Fruit fly (Drosophila melanogaster) whole organism, embryonic: Measurements from ENCODE around the gene CG34347.

ENCODE experiments used
- CG10366 ChIP-seq: fragments of 200-800 bp; sonication (Bioruptor generic); IDR thresholded peaks from 2 replicates; pipeline ENCODE4 v1.3.6; 2022; ENCODE audit warnings: missing biosample characterization, missing genetic modification characterization
- CG12769 ChIP-seq: fragments of 200-800 bp; sonication (Bioruptor generic); optimal IDR thresholded peaks from 2 replicates; lab custom pipeline; 2019; ENCODE audit warnings: missing biosample characterization, mild to moderate bottlenecking, missing genetic modification characterization, moderate library complexity
- CG12942 ChIP-seq: fragments of 200-800 bp; sonication (Bioruptor generic); optimal IDR thresholded peaks from 3 replicates; lab custom pipeline; 2016; ENCODE audit warnings: missing biosample characterization, missing genetic modification characterization
- CG13123 ChIP-seq: fragments of 200-800 bp; sonication (Bioruptor generic); optimal IDR thresholded peaks from 2 replicates; lab custom pipeline; 2016; ENCODE audit warnings: missing biosample characterization, missing genetic modification characterization
- CG13894 ChIP-seq: fragments of 200-800 bp; sonication (Bioruptor generic); optimal IDR thresholded peaks from 3 replicates; lab custom pipeline; 2018; ENCODE audit warnings: missing biosample characterization, mild to moderate bottlenecking, missing genetic modification characterization, moderate library complexity
- CG14965 ChIP-seq: fragments of 200-800 bp; sonication (Bioruptor generic); optimal IDR thresholded peaks from 2 replicates; lab custom pipeline; 2016; ENCODE audit warnings: missing biosample characterization, missing genetic modification characterization, borderline replicate concordance
- CG15011 ChIP-seq: fragments of 200-800 bp; sonication (Bioruptor generic); optimal IDR thresholded peaks from 3 replicates; lab custom pipeline; 2018; ENCODE audit warnings: missing biosample characterization, mild to moderate bottlenecking, missing genetic modification characterization
- CG18599 ChIP-seq: fragments of 200-800 bp; sonication (Bioruptor generic); optimal IDR thresholded peaks from 3 replicates; lab custom pipeline; 2017; ENCODE audit warnings: missing biosample characterization, missing genetic modification characterization, mild to moderate bottlenecking, moderate library complexity, missing genetic modification reagents
- CG31224 ChIP-seq: fragments of 200-800 bp; sonication (Bioruptor generic); IDR thresholded peaks from 2 replicates; pipeline ENCODE4 v1.3.6; 2022; ENCODE audit warnings: missing biosample characterization, missing genetic modification characterization
- CG32772 ChIP-seq: fragments of 200-800 bp; sonication (Bioruptor generic); IDR thresholded peaks from 2 replicates; pipeline ENCODE4 v1.3.6; 2022; ENCODE audit warnings: missing biosample characterization, missing genetic modification characterization
- CG3281 ChIP-seq: fragments of 200-800 bp; sonication (Bioruptor generic); optimal IDR thresholded peaks from 3 replicates; lab custom pipeline; 2017; ENCODE audit warnings: missing biosample characterization, mild to moderate bottlenecking, missing genetic modification characterization
- CG33557 ChIP-seq: fragments of 200-800 bp; sonication (Bioruptor generic); optimal IDR thresholded peaks from 2 replicates; lab custom pipeline; 2019; ENCODE audit warnings: missing biosample characterization, mild to moderate bottlenecking, missing genetic modification characterization, moderate library complexity
- CG3847 ChIP-seq: fragments of 200-800 bp; sonication (Bioruptor generic); IDR thresholded peaks from 2 replicates; pipeline ENCODE4 v1.3.6; 2022; ENCODE audit warnings: missing biosample characterization, missing genetic modification characterization
- CG3995 ChIP-seq: fragments of 200-800 bp; sonication (Bioruptor generic); optimal IDR thresholded peaks from 3 replicates; lab custom pipeline; 2016; ENCODE audit warnings: missing biosample characterization, missing genetic modification characterization
- CG7271 ChIP-seq: fragments of 200-800 bp; sonication (Bioruptor generic); optimal IDR thresholded peaks from 2 replicates; lab custom pipeline; 2018; ENCODE audit warnings: missing biosample characterization, mild to moderate bottlenecking, missing genetic modification characterization, moderate library complexity
- CG7372 ChIP-seq: fragments of 200-800 bp; sonication (Bioruptor generic); IDR thresholded peaks from 2 replicates; pipeline ENCODE4 v1.3.6; 2022; ENCODE audit warnings: missing biosample characterization, missing genetic modification characterization
- CG8089 ChIP-seq: fragments of 200-800 bp; sonication (Bioruptor generic); optimal IDR thresholded peaks from 3 replicates; lab custom pipeline; 2016; ENCODE audit warnings: missing biosample characterization, missing genetic modification characterization
- CG8388 ChIP-seq: fragments of 200-800 bp; sonication (Bioruptor generic); optimal IDR thresholded peaks from 2 replicates; lab custom pipeline; 2019; ENCODE audit warnings: missing biosample characterization, mild to moderate bottlenecking, missing genetic modification characterization, moderate library complexity
- CG8944 ChIP-seq: fragments of 200-800 bp; sonication (Bioruptor generic); optimal IDR thresholded peaks from 3 replicates; lab custom pipeline; 2016; ENCODE audit warnings: missing biosample characterization, missing genetic modification characterization
- CkIIα-i1 ChIP-seq: fragments of 200-800 bp; sonication (Bioruptor generic); IDR thresholded peaks from 2 replicates; pipeline ENCODE4 v1.3.6; 2022; ENCODE audit warnings: missing biosample characterization, missing genetic modification characterization
- CrebB ChIP-seq: fragments of 200-800 bp; sonication (Bioruptor generic); optimal IDR thresholded peaks from 3 replicates; lab custom pipeline; 2018; ENCODE audit warnings: missing biosample characterization, mild to moderate bottlenecking, missing genetic modification characterization
- Deaf1 ChIP-seq: fragments of 200-800 bp; optimal IDR thresholded peaks from 3 replicates; lab custom pipeline; 2019; ENCODE audit warnings: missing biosample characterization, mild to moderate bottlenecking, missing genetic modification characterization, moderate library complexity
- E2f2 ChIP-seq: fragments of 200-800 bp; sonication (Bioruptor generic); IDR thresholded peaks from 2 replicates; pipeline ENCODE4 v1.3.6; 2022; ENCODE audit warnings: missing biosample characterization, missing genetic modification characterization
- HLH3B ChIP-seq: fragments of 200-800 bp; sonication (Bioruptor generic); IDR thresholded peaks from 2 replicates; pipeline ENCODE4 v1.3.6; 2022; ENCODE audit warnings: missing biosample characterization, missing genetic modification characterization
- HmgD ChIP-seq: fragments of 200-800 bp; sonication (Bioruptor generic); optimal IDR thresholded peaks from 3 replicates; lab custom pipeline; 2016; ENCODE audit warnings: missing biosample characterization, missing genetic modification characterization
- Hmx ChIP-seq: fragments of 200-800 bp; sonication (Bioruptor generic); optimal IDR thresholded peaks from 2 replicates; lab custom pipeline; 2016; ENCODE audit warnings: missing biosample characterization, missing genetic modification characterization
- Hr78 ChIP-seq, 2 experiments: fragments of 200-800 bp in 1 of 2; fragments of >200 bp in 1 of 2; sonication (Bioruptor generic) in 1 of 2; optimal IDR thresholded peaks; 2 replicates each; lab custom pipeline; 2017 to 2019; ENCODE audit warnings: missing biosample characterization in 2 of 2, missing genetic modification characterization in 2 of 2, mild to moderate bottlenecking in 1 of 2, moderate library complexity in 1 of 2
- Kr ChIP-seq: fragments of 200-800 bp; sonication (Bioruptor generic); optimal IDR thresholded peaks from 2 replicates; lab custom pipeline; 2017; ENCODE audit warnings: missing biosample characterization, mild to moderate bottlenecking, missing genetic modification characterization
- Lpt ChIP-seq: fragments of >200 bp; optimal IDR thresholded peaks from 2 replicates; lab custom pipeline; 2018; ENCODE audit warnings: missing biosample characterization, missing genetic modification characterization
- Max ChIP-seq: fragments of 200-800 bp; sonication (Bioruptor generic); optimal IDR thresholded peaks from 2 replicates; lab custom pipeline; 2016; ENCODE audit warnings: missing biosample characterization, mild to moderate bottlenecking, missing genetic modification characterization
- Oli ChIP-seq: fragments of 200-800 bp; sonication (Bioruptor generic); optimal IDR thresholded peaks from 2 replicates; lab custom pipeline; 2018; ENCODE audit warnings: missing biosample characterization, mild to moderate bottlenecking, missing genetic modification characterization, moderate library complexity
- ase ChIP-seq: fragments of 200-800 bp; sonication (Bioruptor generic); IDR thresholded peaks from 3 replicates; pipeline ENCODE4 v1.3.6; 2022; ENCODE audit warnings: missing biosample characterization, missing genetic modification characterization
- cas ChIP-seq: fragments of 200-800 bp; sonication (Bioruptor generic); IDR thresholded peaks from 2 replicates; pipeline ENCODE4 v1.3.6; 2022; ENCODE audit warnings: missing biosample characterization, missing genetic modification characterization
- chinmo ChIP-seq: fragments of 200-800 bp; sonication (Bioruptor generic); IDR thresholded peaks from 4 replicates; pipeline ENCODE4 v1.3.6; 2022; ENCODE audit warnings: missing biosample characterization, missing genetic modification characterization; ENCODE audit not compliant: partially characterized antibody
- chn ChIP-seq: fragments of 200-800 bp; sonication (Bioruptor generic); optimal IDR thresholded peaks from 2 replicates; lab custom pipeline; 2016; ENCODE audit warnings: missing biosample characterization, missing genetic modification characterization
- crol ChIP-seq: fragments of 200-800 bp; sonication (Bioruptor generic); IDR thresholded peaks from 2 replicates; pipeline ENCODE4 v1.3.6; 2022; ENCODE audit warnings: missing biosample characterization, missing genetic modification characterization
- cwo ChIP-seq: fragments of 200-800 bp; sonication (Bioruptor generic); optimal IDR thresholded peaks from 3 replicates; lab custom pipeline; 2017; ENCODE audit warnings: missing biosample characterization, missing genetic modification characterization, mild to moderate bottlenecking, moderate library complexity, missing genetic modification reagents
- dpn ChIP-seq, 2 experiments: fragments of 200-800 bp; sonication (Bioruptor generic); optimal IDR thresholded peaks; 3 replicates each; lab custom pipeline; 2016; ENCODE audit warnings: missing biosample characterization in 2 of 2, missing genetic modification characterization in 2 of 2
- h ChIP-seq: fragments of >200 bp; optimal IDR thresholded peaks from 2 replicates; lab custom pipeline; 2017
- klu ChIP-seq: fragments of 200-800 bp; sonication (Bioruptor generic); IDR thresholded peaks from 2 replicates; pipeline ENCODE4 v1.3.6; 2022; ENCODE audit warnings: missing biosample characterization, missing genetic modification characterization
- nom ChIP-seq: fragments of 200-800 bp; sonication (Bioruptor generic); optimal IDR thresholded peaks from 2 replicates; lab custom pipeline; 2017; ENCODE audit warnings: missing biosample characterization, missing genetic modification characterization, mild to moderate bottlenecking, moderate library complexity, missing genetic modification reagents
- org-1 ChIP-seq: fragments of 200-800 bp; sonication (Bioruptor generic); optimal IDR thresholded peaks from 2 replicates; lab custom pipeline; 2017; ENCODE audit warnings: missing biosample characterization, missing genetic modification characterization
- pzg ChIP-seq: fragments of 200-800 bp; sonication (Bioruptor generic); optimal IDR thresholded peaks from 3 replicates; lab custom pipeline; 2018; ENCODE audit warnings: missing biosample characterization, mild to moderate bottlenecking, missing genetic modification characterization, moderate library complexity
- schlank ChIP-seq: fragments of 200-800 bp; sonication (Bioruptor generic); optimal IDR thresholded peaks from 2 replicates; lab custom pipeline; 2018; ENCODE audit warnings: missing biosample characterization, mild to moderate bottlenecking, missing genetic modification characterization
- sr ChIP-seq: fragments of 200-800 bp; sonication (Bioruptor generic); IDR thresholded peaks from 3 replicates; pipeline ENCODE4 v1.3.6; 2022; ENCODE audit warnings: missing biosample characterization, missing genetic modification characterization
- tll ChIP-seq, 2 experiments: fragments of 200-800 bp in 1 of 2; fragments of >200 bp in 1 of 2; sonication (Bioruptor generic) in 1 of 2; optimal IDR thresholded peaks; 2 replicates each; lab custom pipeline; 2017 to 2019; ENCODE audit warnings: missing biosample characterization in 2 of 2, missing genetic modification characterization in 2 of 2, mild to moderate bottlenecking in 1 of 2, moderate library complexity in 1 of 2
- twi ChIP-seq: fragments of 200-800 bp; optimal IDR thresholded peaks from 2 replicates; lab custom pipeline; 2019; ENCODE audit warnings: missing biosample characterization, mild to moderate bottlenecking, missing genetic modification characterization, moderate library complexity
- vvl ChIP-seq: fragments of 200-800 bp; sonication (Bioruptor generic); IDR thresholded peaks from 2 replicates; pipeline ENCODE4 v1.3.6; 2022; ENCODE audit warnings: missing biosample characterization, missing genetic modification characterization
- zen2 ChIP-seq: fragments of 200-800 bp; sonication (Bioruptor generic); IDR thresholded peaks from 3 replicates; pipeline ENCODE4 v1.3.6; 2022; ENCODE audit warnings: missing biosample characterization, missing genetic modification characterization; ENCODE audit not compliant: partially characterized antibody

CG34347 gene

DNA sequence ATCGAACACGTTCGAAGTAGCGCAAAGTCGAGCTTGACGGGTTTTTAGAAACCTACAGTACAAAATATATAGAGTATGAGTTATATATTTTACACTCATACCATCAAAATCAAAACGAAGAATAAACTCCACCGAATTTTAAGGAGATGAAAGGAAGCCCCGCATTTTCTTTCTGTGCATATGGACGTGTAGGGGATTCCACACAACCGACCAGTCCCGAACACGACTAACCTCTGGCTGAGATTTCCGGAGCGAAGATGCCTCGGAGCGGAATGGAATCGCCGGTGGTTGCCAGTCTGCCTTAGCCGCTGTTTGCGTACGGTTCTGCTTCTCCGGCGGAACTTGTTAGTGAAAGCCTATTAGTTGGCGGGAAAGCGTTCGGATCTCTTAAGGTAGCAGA is 73.2 kb downstream of the CG34347 start (continued):
- TF ChIP-seq klu (GFP tag; lab: Robert Waterston, UW) (peak; percentile 95), Max (GFP tag; lab: Kevin White, UChicago) (peak; percentile 92), cwo (GFP tag; lab: Kevin White, UChicago) (peak; percentile 95), cas (peak; percentile 97), CG3847 (GFP tag; lab: Robert Waterston, UW) (peak; percentile 98), CG31224 (GFP tag; lab: Robert Waterston, UW) (peak; percentile 95), Hr78 (GFP tag; optimal IDR thresholded peaks at IDR 0.05; lab: Kevin White, UChicago) (peak in 1 of 2 experiments; percentile 78), chn (GFP tag; lab: Kevin White, UChicago) (peak; percentile 97), Deaf1 (tag; lab: Kevin White, UChicago) (peak; percentile 86), CG8089 (GFP tag; lab: Kevin White, UChicago) (peak; percentile 95), tll (GFP tag; optimal IDR thresholded peaks at IDR 0.05; lab: Kevin White, UChicago) (peak in 1 of 2 experiments; percentile 29), CkIIα-i1 (GFP tag; lab: Robert Waterston, UW) (peak; percentile 83; the same call in 1 of the 2 replicates), CG12942 (GFP tag; lab: Kevin White, UChicago) (peak; percentile 96), CG3995 (peak; percentile 73), twi (peak; percentile 86), CrebB (peak; percentile 94), CG10366 (GFP tag; lab: Robert Waterston, UW) (peak; percentile 97), CG32772 (peak; percentile 97), h (lab: Kevin White, UChicago) (no peak), CG7271 (peak; percentile 76), HmgD (GFP tag; lab: Kevin White, UChicago) (peak; percentile 94), CG14965 (peak; percentile 68), CG8944 (peak; percentile 97), Kr (GFP tag; lab: Kevin White, UChicago) (no peak), nom (no peak), CG7372 (GFP tag; lab: Robert Waterston, UW) (peak; percentile 98), CG13123 (peak; percentile 88), schlank (tag; lab: Kevin White, UChicago) (peak; percentile 94), CG18599 (GFP tag; lab: Kevin White, UChicago) (peak; percentile 98), Hmx (GFP tag; lab: Kevin White, UChicago) (peak; percentile 92), Lpt (GFP tag; lab: Kevin White, UChicago) (no peak), dpn (GFP tag; optimal IDR thresholded peaks at IDR 0.05; lab: Kevin White, UChicago) (peak; percentile 98), zen2 (GFP tag; lab: Robert Waterston, UW) (no peak), CG33557 (peak; percentile 71), Oli (peak; percentile 98), HLH3B (GFP tag; lab: Robert Waterston, UW) (peak; percentile 96), CG15011 (GFP tag; lab: Kevin White, UChicago) (peak; percentile 91), CG8388 (GFP tag; lab: Kevin White, UChicago) (peak; percentile 96)

DNA sequence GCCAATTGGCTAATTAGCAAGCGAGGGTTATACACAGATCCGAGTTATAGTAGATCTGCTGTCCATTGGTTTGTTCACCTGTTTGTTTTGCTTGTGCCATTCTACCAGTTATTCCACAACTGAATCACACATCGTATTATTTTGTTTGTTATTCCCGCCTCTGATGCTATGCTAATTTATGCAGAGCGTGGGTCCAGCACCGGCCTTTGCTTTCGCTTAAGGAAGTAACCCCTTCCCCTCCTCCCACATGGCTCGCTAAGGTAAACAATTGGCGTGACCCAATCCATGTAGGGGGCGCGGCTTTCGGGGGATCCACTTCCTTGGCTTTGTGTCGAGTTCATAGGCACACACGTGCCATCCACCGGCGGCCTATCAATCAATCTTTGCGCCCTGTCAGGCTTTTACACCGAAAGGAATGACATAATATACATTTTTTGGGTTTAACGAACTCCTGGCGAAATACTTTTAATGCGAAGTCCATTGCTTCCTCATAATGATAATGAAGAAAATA is 74.9 kb downstream of the CG34347 start:
- no peak for TF ChIP-seq ase
- TF ChIP-seq CG13894 (tag; lab: Kevin White, UChicago), result peak; percentile 10
- TF ChIP-seq CG12769 (tag; lab: Kevin White, UChicago), result peak; percentile 60
- TF ChIP-seq chinmo (GFP tag; lab: Robert Waterston, UW), result peak; percentile 65; the same call in 1 of the 4 replicates
- TF ChIP-seq org-1, result no peak
- TF ChIP-seq vvl, result peak; percentile 83
- TF ChIP-seq cwo (GFP tag; lab: Kevin White, UChicago), result peak; percentile 74
- no peak for TF ChIP-seq E2f2
- TF ChIP-seq crol (GFP tag; lab: Robert Waterston, UW), result peak; percentile 38
- TF ChIP-seq sr, result 0 out of 3 replicates have a peak, but pooled peaks have one; percentile 13
- TF ChIP-seq CG3281 (GFP tag; lab: Kevin White, UChicago), result no peak
- no peak for TF ChIP-seq pzg (GFP tag; lab: Kevin White, UChicago)
